Worm (Caenorhabditis elegans) whole organism, young adult: ENCODE measurements around the gene srx-131.

ENCODE experiments used
- F49E8.2 ChIP-seq: sonication (generic microtip); optimal IDR thresholded peaks from 3 replicates; lab custom pipeline; 2017; ENCODE audit warnings: missing genetic modification characterization, mild to moderate bottlenecking, missing compliant biosample characterization, antibody characterized with exemption, moderate library complexity; ENCODE audit not compliant: insufficient read depth
- F57C9.4 ChIP-seq: sonication (generic microtip); optimal IDR thresholded peaks from 2 replicates; lab custom pipeline; 2017; ENCODE audit warnings: mild to moderate bottlenecking, missing genetic modification characterization, missing compliant biosample characterization
- K11D2.4 ChIP-seq: fragments of 200-800 bp; sonication (Bioruptor generic); IDR thresholded peaks from 2 replicates; pipeline ENCODE4 v1.3.6; 2022; ENCODE audit warnings: missing genetic modification reagents, missing genetic modification characterization, missing compliant biosample characterization
- Y53G8AR.9 ChIP-seq: fragments of 200-800 bp; sonication (Bioruptor generic); conservative IDR thresholded peaks from 2 replicates; pipeline ENCODE4 v1.3.6; 2022; ENCODE audit warnings: missing genetic modification reagents, missing genetic modification characterization, missing compliant biosample characterization
- atf-7 ChIP-seq: sonication (generic microtip); optimal IDR thresholded peaks from 2 replicates; lab custom pipeline; 2017; ENCODE audit warnings: mild to moderate bottlenecking, missing genetic modification characterization, missing compliant biosample characterization
- egl-44 ChIP-seq: fragments of 200-800 bp; sonication (Bioruptor generic); IDR thresholded peaks from 2 replicates; pipeline ENCODE4 v1.3.6; 2022; ENCODE audit warnings: missing genetic modification reagents, missing genetic modification characterization, missing compliant biosample characterization
- ets-4 ChIP-seq: fragments of 200-800 bp; sonication (Bioruptor generic); optimal IDR thresholded peaks from 2 replicates; lab custom pipeline; 2018; ENCODE audit warnings: mild to moderate bottlenecking, missing genetic modification characterization, missing compliant biosample characterization
- hrde-1 ChIP-seq: sonication (generic microtip); optimal IDR thresholded peaks from 2 replicates; lab custom pipeline; 2016; ENCODE audit warnings: missing genetic modification characterization, mild to moderate bottlenecking, missing compliant biosample characterization, moderate library complexity, missing genotype, missing genetic modification reagents, borderline replicate concordance
- mxl-1 ChIP-seq: sonication (generic microtip); optimal IDR thresholded peaks from 2 replicates; lab custom pipeline; 2016; ENCODE audit warnings: missing genetic modification characterization, missing compliant biosample characterization
- rcor-1 ChIP-seq: fragments of 200-800 bp; sonication (Bioruptor generic); IDR thresholded peaks from 2 replicates; pipeline ENCODE4 v1.3.6; 2022; ENCODE audit warnings: missing genetic modification reagents, missing genetic modification characterization, missing compliant biosample characterization
- rpc-1 ChIP-seq, 2 experiments: fragments of 150-350 bp in 1 of 2; sonication (generic microtip) in 1 of 2; optimal IDR thresholded peaks; 2 replicates each; lab custom pipeline; 2014 to 2018; ENCODE audit warnings: missing biosample characterization in 1 of 2, missing genetic modification characterization in 1 of 2, missing genetic modification reagents in 1 of 2, missing genotype in 1 of 2
- tlf-1 ChIP-seq: fragments of 200-800 bp; sonication (Bioruptor generic); optimal IDR thresholded peaks from 2 replicates; lab custom pipeline; 2018; ENCODE audit warnings: mild to moderate bottlenecking, missing genetic modification characterization, missing compliant biosample characterization
- unc-62 ChIP-seq: fragments of 150-350 bp; optimal IDR thresholded peaks from 2 replicates; lab custom pipeline; 2014; ENCODE audit warnings: missing biosample characterization, missing genetic modification reagents, missing genetic modification characterization
- ztf-3 ChIP-seq: fragments of 200-800 bp; sonication (Bioruptor generic); optimal IDR thresholded peaks from 2 replicates; lab custom pipeline; 2018; ENCODE audit warnings: mild to moderate bottlenecking, missing genetic modification characterization, missing compliant biosample characterization

- TF ChIP-seq rcor-1 (GFP tag; lab: Robert Waterston, UW) = no peak
- TF ChIP-seq K11D2.4 (GFP tag; lab: Robert Waterston, UW) = no peak
- TF ChIP-seq ztf-3 (GFP tag; lab: Kevin White, UChicago) = no peak
- no peak for TF ChIP-seq rpc-1 (optimal IDR thresholded peaks at IDR 0.05; lab: Kevin White, UChicago)
- TF ChIP-seq rpc-1 (tag; optimal IDR thresholded peaks at IDR 0.05; lab: Kevin White, UChicago) = no peak
- no peak for TF ChIP-seq Y53G8AR.9 (GFP tag; lab: Robert Waterston, UW)
- TF ChIP-seq atf-7 (tag; lab: Kevin White, UChicago) = no peak
- TF ChIP-seq mxl-1 (tag; lab: Kevin White, UChicago) = no peak
- no peak for TF ChIP-seq F49E8.2
- no peak for TF ChIP-seq tlf-1 (GFP tag; lab: Kevin White, UChicago)
- no peak for TF ChIP-seq F57C9.4 (tag; lab: Kevin White, UChicago)
- TF ChIP-seq egl-44 (GFP tag; lab: Robert Waterston, UW) = no peak
- no peak for TF ChIP-seq unc-62 (GFP tag; lab: Kevin White, UChicago)
- no peak for TF ChIP-seq hrde-1 (tag; lab: Kevin White, UChicago)
- TF ChIP-seq ets-4 (GFP tag; lab: Kevin White, UChicago) = no peak
Observed at ce11 chrV:13812931-13813330, 32.3 kb upstream of the srx-131 start, which contains the start of gene ceh-24.
